Worm (Caenorhabditis elegans): ENCODE results near the gene algn-11.

DNA sequence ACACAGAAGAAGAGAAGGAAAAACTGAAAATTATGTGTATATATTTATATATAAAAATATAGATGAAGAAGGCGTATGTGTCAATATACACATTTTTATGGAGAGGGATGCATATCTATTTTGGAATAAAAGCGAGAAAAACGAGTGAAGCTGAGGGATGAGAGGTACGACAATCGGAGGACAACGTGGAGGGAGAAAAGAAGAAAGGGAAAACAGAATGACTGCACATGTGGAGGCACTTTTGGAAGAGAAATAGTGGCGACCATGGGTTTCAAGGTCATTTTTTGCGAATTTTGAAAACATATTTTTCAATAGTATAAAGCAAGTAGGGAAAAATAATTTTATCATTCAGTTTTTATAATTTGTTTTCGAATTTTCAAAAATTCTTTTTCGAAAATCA is 2.2 kb upstream of the algn-11 start:
- no peak for TF ChIP-seq F13H6.1 (tag; optimal IDR thresholded peaks at IDR 0.05)
- no peak for TF ChIP-seq nhr-11 (tag; optimal IDR thresholded peaks at IDR 0.05)
- no peak for TF ChIP-seq elt-3 (tag; optimal IDR thresholded peaks at IDR 0.05)
